Fruit fly (Drosophila melanogaster) whole organism, pupa: ENCODE results near the gene CG9547.

Experiments
- CG12605 ChIP-seq: fragments of 200-800 bp; sonication (Bioruptor generic); IDR thresholded peaks from 2 replicates; pipeline ENCODE4 v1.3.6; 2022; ENCODE audit warnings: missing biosample characterization, missing genetic modification characterization
- CG15710 ChIP-seq: fragments of 200-800 bp; sonication (Bioruptor generic); optimal IDR thresholded peaks from 2 replicates; lab custom pipeline; 2018; ENCODE audit warnings: missing biosample characterization, mild to moderate bottlenecking, missing genetic modification characterization, moderate library complexity
- CG32121 ChIP-seq: fragments of 200-800 bp; sonication (Bioruptor generic); IDR thresholded peaks from 2 replicates; pipeline ENCODE4 v1.3.6; 2022; ENCODE audit warnings: missing biosample characterization, missing genetic modification characterization
- Pif1A ChIP-seq: fragments of 200-800 bp; sonication (Bioruptor generic); optimal IDR thresholded peaks from 3 replicates; lab custom pipeline; 2016; ENCODE audit warnings: missing biosample characterization, missing genetic modification characterization
- Pif1B ChIP-seq: fragments of 200-800 bp; sonication (Bioruptor generic); optimal IDR thresholded peaks from 3 replicates; lab custom pipeline; 2016; ENCODE audit warnings: missing biosample characterization, missing genetic modification characterization
- Snoo ChIP-seq: fragments of 200-800 bp; sonication (Bioruptor generic); optimal IDR thresholded peaks from 3 replicates; lab custom pipeline; 2017; ENCODE audit warnings: missing biosample characterization, mild to moderate bottlenecking, missing genetic modification characterization, inconsistent platforms
- fd96Ca ChIP-seq: fragments of 200-800 bp; sonication (Bioruptor generic); IDR thresholded peaks from 3 replicates; pipeline ENCODE4 v1.3.6; 2022; ENCODE audit warnings: missing biosample characterization, missing genetic modification characterization

DNA sequence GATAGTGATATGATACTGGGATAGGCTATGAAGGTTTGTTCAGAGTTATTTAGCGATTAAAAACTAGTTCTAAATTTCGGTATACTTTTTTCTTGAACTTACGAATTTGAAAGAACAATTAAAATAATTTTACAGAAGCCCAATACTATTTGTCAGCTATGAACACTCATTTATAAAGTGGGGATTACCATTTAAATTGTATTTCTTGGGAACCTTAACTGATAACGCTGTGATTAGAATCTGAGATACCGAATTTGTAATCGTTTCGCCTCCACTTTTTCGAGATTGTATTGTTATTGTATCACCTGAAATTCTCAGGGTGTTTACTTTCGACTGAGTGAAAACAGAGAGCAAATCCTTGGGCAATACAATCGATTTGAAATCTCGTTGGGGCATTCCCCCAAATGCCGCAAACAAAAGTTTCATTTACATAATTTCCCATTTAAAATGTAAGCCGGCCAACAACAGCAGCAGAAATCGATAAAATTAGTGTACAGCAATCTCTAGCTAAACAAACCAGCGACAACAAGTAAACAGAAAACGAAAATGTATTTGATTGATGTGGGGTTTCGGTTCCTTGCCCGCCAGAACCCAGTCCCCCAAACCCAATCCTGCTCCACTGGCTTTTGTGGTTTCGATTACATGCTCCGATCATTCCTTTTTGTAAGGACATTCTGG, 6.5 kb upstream of the CG9547 start:
- TF ChIP-seq Snoo (tag; lab: Kevin White, UChicago) (no peak), fd96Ca (no peak), CG12605 (no peak), CG32121 (no peak), Pif1A (GFP tag; lab: Kevin White, UChicago) (no peak), Pif1B (GFP tag; lab: Kevin White, UChicago) (no peak), CG15710 (tag; lab: Kevin White, UChicago) (no peak)
